Worm (Caenorhabditis elegans) whole organism, L1 larva: ENCODE data around the gene tag-164.
"Not testable (repeated sequence)": the region's sequence is repeated elsewhere in the genome, so short reads cannot be mapped to it uniquely, and the experiment has no call there.

Experiments used
- lin-35 ChIP-seq, 2 experiments: fragments of 150-350 bp; optimal IDR thresholded peaks; 2 replicates each; lab custom pipeline; 2014; ENCODE audit warnings: missing biosample characterization in 2 of 2, missing genetic modification characterization in 2 of 2, missing genetic modification reagents in 2 of 2
- nhr-47 ChIP-seq: sonication (generic microtip); optimal IDR thresholded peaks from 2 replicates; lab custom pipeline; 2016; ENCODE audit warnings: mild to moderate bottlenecking, missing genetic modification characterization, moderate library complexity, missing compliant biosample characterization
- snpc-4 ChIP-seq: fragments of 150-350 bp; optimal IDR thresholded peaks from 2 replicates; lab custom pipeline; 2014; ENCODE audit warnings: missing biosample characterization, missing genetic modification characterization
- unc-62 ChIP-seq: fragments of 150-350 bp; optimal IDR thresholded peaks from 2 replicates; lab custom pipeline; 2014; ENCODE audit warnings: missing biosample characterization, missing genetic modification reagents, missing genetic modification characterization

DNA sequence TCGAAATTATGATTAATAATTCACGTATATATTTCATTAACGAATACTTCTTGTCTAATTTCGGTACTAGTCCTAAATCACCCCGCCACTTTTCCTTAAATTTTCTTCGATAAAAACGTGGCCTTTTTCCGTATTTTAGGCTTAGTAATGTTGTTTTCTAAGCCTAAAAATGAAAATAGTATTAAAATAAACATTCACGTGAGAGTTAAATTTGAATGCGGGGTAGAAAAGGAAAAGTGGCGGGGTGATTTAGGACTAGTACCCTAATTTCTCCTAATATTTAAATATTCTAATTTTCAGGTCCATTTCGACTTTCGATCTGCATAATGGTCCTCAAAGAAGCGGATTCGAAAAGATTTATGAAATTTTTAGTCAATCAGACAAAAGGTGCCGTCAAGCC, 39.6 kb downstream of the tag-164 start, which contains the start of gene T28A8.6:
- TF ChIP-seq nhr-47 (tag; lab: Kevin White, UChicago); snpc-4 (tag; lab: Kevin White, UChicago); unc-62 (GFP tag; lab: Kevin White, UChicago); lin-35 (GFP tag; optimal IDR thresholded peaks at IDR 0.05; lab: Kevin White, UChicago): not testable (repeated sequence)
